Worm (Caenorhabditis elegans) whole organism, young adult: ENCODE results near the gene B0507.2.

Experiments
- B0035.1 ChIP-seq: sonication (generic microtip); optimal IDR thresholded peaks from 2 replicates; lab custom pipeline; 2016; ENCODE audit warnings: missing genetic modification characterization, mild to moderate bottlenecking, missing compliant biosample characterization, missing genotype, missing genetic modification reagents
- C06A6.2 ChIP-seq: fragments of 200-800 bp; sonication (Bioruptor generic); conservative IDR thresholded peaks from 2 replicates; pipeline ENCODE4 v1.3.6; 2022; ENCODE audit warnings: missing genetic modification characterization, missing compliant biosample characterization
- D2030.7 ChIP-seq: fragments of 200-800 bp; sonication (Bioruptor generic); IDR thresholded peaks from 2 replicates; pipeline ENCODE4 v1.3.6; 2022; ENCODE audit warnings: missing genetic modification reagents, missing genetic modification characterization, missing compliant biosample characterization
- F23B12.7 ChIP-seq: sonication (generic microtip); optimal IDR thresholded peaks from 2 replicates; lab custom pipeline; 2017; ENCODE audit warnings: missing genetic modification characterization, mild to moderate bottlenecking, missing compliant biosample characterization, antibody characterized with exemption, moderate library complexity; ENCODE audit not compliant: insufficient read depth
- F33H1.4 ChIP-seq: fragments of 200-800 bp; sonication (Bioruptor generic); IDR thresholded peaks from 2 replicates; pipeline ENCODE4 v1.3.6; 2022; ENCODE audit warnings: missing genetic modification reagents, missing genetic modification characterization, missing compliant biosample characterization
- F37B4.10 ChIP-seq: fragments of 200-800 bp; sonication (Bioruptor generic); IDR thresholded peaks from 2 replicates; pipeline ENCODE4 v1.3.6; 2022; ENCODE audit warnings: missing genetic modification characterization, missing compliant biosample characterization
- F57C9.4 ChIP-seq: sonication (generic microtip); optimal IDR thresholded peaks from 2 replicates; lab custom pipeline; 2017; ENCODE audit warnings: mild to moderate bottlenecking, missing genetic modification characterization, missing compliant biosample characterization
- T07F8.4 ChIP-seq: sonication (generic microtip); optimal IDR thresholded peaks from 2 replicates; lab custom pipeline; 2016; ENCODE audit warnings: mild to moderate bottlenecking, missing genetic modification characterization, moderate library complexity, missing compliant biosample characterization
- Y56A3A.18 ChIP-seq: fragments of 200-800 bp; sonication (Bioruptor generic); IDR thresholded peaks from 2 replicates; pipeline ENCODE4 v1.3.6; 2022; ENCODE audit warnings: missing genetic modification reagents, missing genetic modification characterization, missing compliant biosample characterization
- Y67H2A.10 ChIP-seq: fragments of 200-800 bp; sonication (Bioruptor generic); conservative IDR thresholded peaks from 2 replicates; pipeline ENCODE4 v1.3.6; 2022; ENCODE audit warnings: missing genetic modification reagents, missing genetic modification characterization, missing compliant biosample characterization
- Y79H2A.3 ChIP-seq: fragments of 200-800 bp; sonication (Bioruptor generic); conservative IDR thresholded peaks from 2 replicates; pipeline ENCODE4 v1.3.6; 2022; ENCODE audit warnings: missing genetic modification reagents, missing genetic modification characterization, missing compliant biosample characterization
- ZK185.1 ChIP-seq: sonication (generic microtip); optimal IDR thresholded peaks from 2 replicates; lab custom pipeline; 2016; ENCODE audit warnings: mild to moderate bottlenecking, missing genetic modification characterization, missing compliant biosample characterization; ENCODE audit not compliant: poor library complexity, severe bottlenecking
- athp-1 ChIP-seq: sonication (generic microtip); optimal IDR thresholded peaks from 2 replicates; lab custom pipeline; 2017; ENCODE audit warnings: mild to moderate bottlenecking, missing genetic modification characterization, missing compliant biosample characterization
- cebp-1 ChIP-seq, 2 experiments: fragments of 200-800 bp in 1 of 2; sonication (Bioruptor generic) in 1 of 2; sonication (generic microtip) in 1 of 2; IDR thresholded peaks in 1 of 2; optimal IDR thresholded peaks in 1 of 2; 2 replicates each; pipeline versions ENCODE4 v1.3.6 to Lab custom; 2017 to 2022; ENCODE audit warnings: missing compliant biosample characterization in 2 of 2, missing genetic modification characterization in 2 of 2, mild to moderate bottlenecking in 1 of 2, missing genetic modification reagents in 1 of 2, moderate library complexity in 1 of 2
- ceh-79 ChIP-seq: sonication (generic microtip); optimal IDR thresholded peaks from 2 replicates; lab custom pipeline; 2017; ENCODE audit warnings: mild to moderate bottlenecking, missing genetic modification characterization, missing compliant biosample characterization
- ceh-91 ChIP-seq: fragments of 200-800 bp; sonication (Bioruptor generic); IDR thresholded peaks from 2 replicates; pipeline ENCODE4 v1.3.6; 2022; ENCODE audit warnings: missing genetic modification reagents, missing genetic modification characterization, missing compliant biosample characterization
- dpl-1 ChIP-seq: fragments of 150-350 bp; optimal IDR thresholded peaks from 2 replicates; lab custom pipeline; 2014; ENCODE audit warnings: missing biosample characterization, missing genetic modification reagents, missing genetic modification characterization
- him-1 ChIP-seq: sonication (generic microtip); optimal IDR thresholded peaks from 2 replicates; lab custom pipeline; 2016; ENCODE audit warnings: missing genotype, missing genetic modification reagents, missing genetic modification characterization, missing compliant biosample characterization
- hlh-26 ChIP-seq: fragments of 200-800 bp; sonication (Bioruptor generic); conservative IDR thresholded peaks from 2 replicates; pipeline ENCODE4 v1.3.6; 2022; ENCODE audit warnings: missing genetic modification reagents, missing genetic modification characterization, missing compliant biosample characterization
- hmg-20 ChIP-seq: fragments of 200-800 bp; sonication (Bioruptor generic); IDR thresholded peaks from 2 replicates; pipeline ENCODE4 v1.3.6; 2022; ENCODE audit warnings: missing genetic modification reagents, missing genetic modification characterization, missing compliant biosample characterization
- hrde-1 ChIP-seq: sonication (generic microtip); optimal IDR thresholded peaks from 2 replicates; lab custom pipeline; 2016; ENCODE audit warnings: missing genetic modification characterization, mild to moderate bottlenecking, missing compliant biosample characterization, moderate library complexity, missing genotype, missing genetic modification reagents, borderline replicate concordance
- let-526 ChIP-seq: fragments of 200-800 bp; sonication (Bioruptor generic); IDR thresholded peaks from 2 replicates; pipeline ENCODE4 v1.3.6; 2022; ENCODE audit warnings: missing genetic modification reagents, missing genetic modification characterization, missing compliant biosample characterization
- let-607 ChIP-seq, 2 experiments: fragments of 200-800 bp in 1 of 2; sonication (Bioruptor generic) in 1 of 2; sonication (generic microtip) in 1 of 2; optimal IDR thresholded peaks; 2 replicates each; lab custom pipeline; 2016 to 2018; ENCODE audit warnings: mild to moderate bottlenecking in 2 of 2, missing compliant biosample characterization in 2 of 2, missing genetic modification characterization in 2 of 2, moderate library complexity in 2 of 2, missing genotype in 1 of 2
- lsl-1 ChIP-seq: fragments of 200-800 bp; sonication (Bioruptor generic); optimal IDR thresholded peaks from 2 replicates; lab custom pipeline; 2018; ENCODE audit warnings: mild to moderate bottlenecking, missing genetic modification characterization, moderate library complexity, missing compliant biosample characterization
- madf-3 ChIP-seq: fragments of 200-800 bp; sonication (Bioruptor generic); IDR thresholded peaks from 2 replicates; pipeline ENCODE4 v1.3.6; 2022; ENCODE audit warnings: missing genetic modification reagents, missing genetic modification characterization, missing compliant biosample characterization
- mcd-1 ChIP-seq: fragments of 200-800 bp; sonication (Bioruptor generic); IDR thresholded peaks from 2 replicates; pipeline ENCODE4 v1.3.6; 2022; ENCODE audit warnings: missing genetic modification reagents, missing genetic modification characterization, missing compliant biosample characterization
- mel-28 ChIP-seq: sonication (generic microtip); optimal IDR thresholded peaks from 2 replicates; lab custom pipeline; 2016; ENCODE audit warnings: borderline replicate concordance, mild to moderate bottlenecking, missing genetic modification characterization, missing compliant biosample characterization
- mxl-1 ChIP-seq: sonication (generic microtip); optimal IDR thresholded peaks from 2 replicates; lab custom pipeline; 2016; ENCODE audit warnings: missing genetic modification characterization, missing compliant biosample characterization
- nhr-179 ChIP-seq: sonication (generic microtip); optimal IDR thresholded peaks from 2 replicates; lab custom pipeline; 2016; ENCODE audit warnings: mild to moderate bottlenecking, missing genetic modification characterization, missing compliant biosample characterization
- nhr-27 ChIP-seq: fragments of 200-800 bp; sonication (Bioruptor generic); optimal IDR thresholded peaks from 2 replicates; lab custom pipeline; 2018; ENCODE audit warnings: mild to moderate bottlenecking, missing genetic modification characterization, moderate library complexity, missing compliant biosample characterization
- nhr-80 ChIP-seq: sonication (generic microtip); optimal IDR thresholded peaks from 2 replicates; lab custom pipeline; 2016; ENCODE audit warnings: missing genetic modification characterization, missing compliant biosample characterization
- nhr-90 ChIP-seq: sonication (generic microtip); optimal IDR thresholded peaks from 2 replicates; lab custom pipeline; 2016; ENCODE audit warnings: missing genotype, mild to moderate bottlenecking, missing genetic modification characterization, missing compliant biosample characterization
- pbrm-1 ChIP-seq: fragments of 200-800 bp; sonication (Bioruptor generic); IDR thresholded peaks from 2 replicates; pipeline ENCODE4 v1.3.6; 2022; ENCODE audit warnings: missing genetic modification reagents, missing genetic modification characterization, missing compliant biosample characterization
- pha-4 ChIP-seq: fragments of 150-350 bp; sonication (generic microtip); optimal IDR thresholded peaks from 2 replicates; lab custom pipeline; 2014; ENCODE audit warnings: missing biosample characterization, missing genetic modification reagents, missing genetic modification characterization
- sdz-38 ChIP-seq: sonication (generic microtip); optimal IDR thresholded peaks from 2 replicates; lab custom pipeline; 2016; ENCODE audit warnings: missing genotype, missing genetic modification characterization, missing compliant biosample characterization
- somi-1 ChIP-seq: fragments of 200-800 bp; sonication (Bioruptor generic); optimal IDR thresholded peaks from 2 replicates; lab custom pipeline; 2018; ENCODE audit warnings: mild to moderate bottlenecking, missing genetic modification characterization, missing compliant biosample characterization
- unc-130 ChIP-seq: sonication (generic microtip); optimal IDR thresholded peaks from 2 replicates; lab custom pipeline; 2016; ENCODE audit warnings: missing genetic modification reagents, missing genetic modification characterization, missing compliant biosample characterization
- xnd-1 ChIP-seq: sonication (generic microtip); optimal IDR thresholded peaks from 2 replicates; lab custom pipeline; 2016; ENCODE audit warnings: missing genotype, missing genetic modification reagents, missing genetic modification characterization, missing compliant biosample characterization
- ztf-22 ChIP-seq: fragments of 200-800 bp; sonication (Bioruptor generic); optimal IDR thresholded peaks from 2 replicates; lab custom pipeline; 2018; ENCODE audit warnings: mild to moderate bottlenecking, missing genetic modification characterization, moderate library complexity, missing compliant biosample characterization
- ztf-3 ChIP-seq: fragments of 200-800 bp; sonication (Bioruptor generic); optimal IDR thresholded peaks from 2 replicates; lab custom pipeline; 2018; ENCODE audit warnings: mild to moderate bottlenecking, missing genetic modification characterization, missing compliant biosample characterization
- ztf-6 ChIP-seq: fragments of 200-800 bp; sonication (Bioruptor generic); IDR thresholded peaks from 2 replicates; pipeline ENCODE4 v1.3.6; 2022; ENCODE audit warnings: missing genetic modification reagents, missing genetic modification characterization, missing compliant biosample characterization

The B0507.2 gene

ce11 chrV:8730991-8731390, 43.1 kb upstream of the B0507.2 start:
- no peak for TF ChIP-seq lsl-1
- no peak for TF ChIP-seq ztf-6 (GFP tag; lab: Robert Waterston, UW)
- no peak for TF ChIP-seq somi-1
- TF ChIP-seq nhr-80 (tag; lab: Kevin White, UChicago): peak; percentile 38
- TF ChIP-seq pha-4 (tag; lab: Kevin White, UChicago): no peak
- TF ChIP-seq, all 124 proteins: peak for 1

ce11 chrV:8732934-8733333, 41.2 kb upstream of the B0507.2 start, which contains the start of gene ZC196.4:
Gene ZC196.4 (plus strand): TSS chrV:8733106.
- TF ChIP-seq nhr-80 (tag; lab: Kevin White, UChicago) (peak; percentile 28), F33H1.4 (GFP tag; lab: Robert Waterston, UW) (no peak)

- TF ChIP-seq hmg-20 (GFP tag; lab: Robert Waterston, UW): no peak
- no peak for TF ChIP-seq Y67H2A.10 (GFP tag; lab: Robert Waterston, UW)
- TF ChIP-seq mcd-1 (GFP tag; lab: Robert Waterston, UW): no peak
- TF ChIP-seq xnd-1 (tag; lab: Kevin White, UChicago): no peak
- TF ChIP-seq hrde-1 (tag; lab: Kevin White, UChicago): no peak
- TF ChIP-seq pbrm-1 (GFP tag; lab: Robert Waterston, UW): no peak
- TF ChIP-seq ztf-6 (GFP tag; lab: Robert Waterston, UW): no peak
- TF ChIP-seq mel-28 (tag; lab: Kevin White, UChicago): no peak
- TF ChIP-seq C06A6.2 (GFP tag; lab: Robert Waterston, UW): no peak
- TF ChIP-seq pha-4 (tag; lab: Kevin White, UChicago): no peak
- no peak for TF ChIP-seq F57C9.4
- TF ChIP-seq mxl-1 (tag; lab: Kevin White, UChicago): no peak
- TF ChIP-seq ceh-79 (tag; lab: Kevin White, UChicago): no peak
- no peak for TF ChIP-seq F33H1.4 (GFP tag; lab: Robert Waterston, UW)
- TF ChIP-seq hlh-26: no peak
- no peak for TF ChIP-seq nhr-27 (tag; lab: Kevin White, UChicago)
- no peak for TF ChIP-seq D2030.7 (GFP tag; lab: Robert Waterston, UW)
- no peak for TF ChIP-seq Y79H2A.3
These were observed 37.8 kb upstream of the B0507.2 start, which contains the start of gene ZC196.3 for ce11 chrV:8736369-8736768. Gene ZC196.3 (plus strand): TSS chrV:8736669.

ce11 chrV:8739136-8739535, 35.0 kb upstream of the B0507.2 start, which contains the start of gene ZC196.2:
Gene ZC196.2 (plus strand): TSS chrV:8739436.
- no peak for TF ChIP-seq madf-3 (GFP tag; lab: Robert Waterston, UW)
- no peak for TF ChIP-seq nhr-179 (tag; lab: Kevin White, UChicago)
- no peak for TF ChIP-seq nhr-90 (tag; lab: Kevin White, UChicago)
- no peak for TF ChIP-seq ztf-3
- no peak for TF ChIP-seq let-526 (GFP tag; lab: Robert Waterston, UW)
- TF ChIP-seq nhr-80 (tag; lab: Kevin White, UChicago): no peak
- no peak for TF ChIP-seq ZK185.1
- no peak for TF ChIP-seq F37B4.10 (GFP tag; lab: Robert Waterston, UW)
- no peak for TF ChIP-seq him-1
- no peak for TF ChIP-seq T07F8.4 (tag; lab: Kevin White, UChicago)
- no peak for TF ChIP-seq F23B12.7
- no peak for TF ChIP-seq B0035.1 (tag; lab: Kevin White, UChicago)
- TF ChIP-seq, all 124 proteins: peak for 0

- TF ChIP-seq ZK185.1: no peak
- TF ChIP-seq athp-1: no peak
- no peak for TF ChIP-seq cebp-1 (GFP tag; IDR thresholded peaks at IDR 0.05; lab: Robert Waterston, UW)
- TF ChIP-seq cebp-1 (tag; optimal IDR thresholded peaks at IDR 0.05; lab: Kevin White, UChicago): no peak
- TF ChIP-seq him-1: no peak
- no peak for TF ChIP-seq Y67H2A.10 (GFP tag; lab: Robert Waterston, UW)
- TF ChIP-seq sdz-38: no peak
- TF ChIP-seq dpl-1: no peak
- no peak for TF ChIP-seq let-607 (tag; optimal IDR thresholded peaks at IDR 0.05; lab: Kevin White, UChicago)
- no peak for TF ChIP-seq ceh-91
- TF ChIP-seq Y56A3A.18 (GFP tag; lab: Robert Waterston, UW): no peak
- no peak for TF ChIP-seq hmg-20 (GFP tag; lab: Robert Waterston, UW)
- no peak for TF ChIP-seq unc-130 (GFP tag; lab: Kevin White, UChicago)
- TF ChIP-seq mxl-1 (tag; lab: Kevin White, UChicago): no peak
- TF ChIP-seq ztf-22 (GFP tag; lab: Kevin White, UChicago): no peak
These were observed 28.3 kb upstream of the B0507.2 start, which contains the start of gene B0507.6 for ce11 chrV:8745858-8746257. Gene B0507.6 (plus strand): TSS chrV:8746158.
